Worm (Caenorhabditis elegans): ENCODE data around the gene ZK632.2.

Gene ZK632.2

DNA sequence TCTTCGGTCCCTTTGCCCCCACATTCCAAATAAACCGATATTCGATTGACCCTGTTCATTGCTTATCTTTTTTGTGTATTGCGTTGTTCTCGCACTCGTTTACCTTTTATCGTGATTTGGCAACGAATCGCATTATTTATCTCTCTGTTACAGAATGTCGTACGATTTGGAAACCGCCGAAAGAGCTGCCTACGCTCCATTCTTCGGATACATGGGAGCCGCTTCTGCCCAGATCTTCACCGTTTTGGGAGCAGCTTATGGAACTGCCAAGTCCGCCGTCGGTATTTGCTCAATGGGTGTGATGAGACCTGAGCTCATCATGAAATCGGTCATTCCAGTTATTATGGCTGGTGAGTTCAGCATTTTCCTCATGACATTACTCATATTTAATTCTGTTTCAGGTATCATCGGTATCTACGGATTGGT, 16.9 kb upstream of the ZK632.2 start, which contains the start of gene vha-2:
Gene vha-2, plus strand, starts transcription at position 154 of the 426 bp plus-strand sequence.
- TF ChIP-seq lin-11 (tag; optimal IDR thresholded peaks at IDR 0.05) (peak; percentile 22), ama-1 (optimal IDR thresholded peaks at IDR 0.05) (no peak), nhr-12 (tag; optimal IDR thresholded peaks at IDR 0.05) (no peak), elt-3 (tag; optimal IDR thresholded peaks at IDR 0.05) (no peak), mab-5 (tag; optimal IDR thresholded peaks at IDR 0.05) (no peak), nhr-6 (tag; optimal IDR thresholded peaks at IDR 0.05) (no peak), sma-3 (GFP tag; optimal IDR thresholded peaks at IDR 0.05) (peak; percentile 15), peb-1 (tag; optimal IDR thresholded peaks at IDR 0.05) (no peak), nhr-23 (tag; optimal IDR thresholded peaks at IDR 0.05) (no peak), gmeb-1 (tag; optimal IDR thresholded peaks at IDR 0.05) (no peak), fos-1 (tag; optimal IDR thresholded peaks at IDR 0.05) (peak; percentile 29), sem-4 (tag; optimal IDR thresholded peaks at IDR 0.05) (no peak), unc-62 (GFP tag; optimal IDR thresholded peaks at IDR 0.05) (no peak), lsy-2 (tag; optimal IDR thresholded peaks at IDR 0.05) (no peak), nhr-129 (tag; optimal IDR thresholded peaks at IDR 0.05) (peak; percentile 1)

DNA sequence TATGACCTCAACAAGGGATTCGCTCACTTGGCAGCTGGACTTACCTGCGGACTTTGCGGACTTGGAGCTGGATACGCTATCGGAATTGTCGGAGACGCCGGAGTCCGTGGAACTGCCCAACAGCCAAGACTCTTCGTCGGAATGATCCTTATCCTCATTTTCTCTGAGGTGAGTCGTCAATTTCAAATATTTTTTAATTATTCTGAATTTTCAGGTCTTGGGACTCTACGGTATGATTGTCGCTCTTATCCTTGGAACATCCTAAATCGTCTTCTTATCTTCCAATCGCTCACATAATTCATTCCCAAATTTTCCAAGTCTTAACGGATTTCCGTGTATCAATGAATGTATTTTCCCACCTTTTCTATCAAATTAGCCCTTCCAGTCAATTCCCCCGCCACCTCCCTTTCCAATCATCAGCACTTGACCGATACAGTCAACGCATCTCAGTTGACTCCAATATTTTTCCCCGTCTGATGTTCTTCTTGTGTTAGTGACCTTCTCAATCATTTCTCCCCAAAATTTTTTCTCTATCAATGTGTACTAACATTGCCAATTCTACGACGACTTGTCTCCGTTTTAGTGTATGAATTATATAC, 16.3 kb upstream of the ZK632.2 start, which contains the start of gene R10E11.6:
Gene R10E11.6, plus strand, starts transcription at position 524 of the 599 bp plus-strand sequence.
- no peak for TF ChIP-seq mdl-1 (tag; optimal IDR thresholded peaks at IDR 0.05)
- no peak for TF ChIP-seq C34F6.9 (tag; optimal IDR thresholded peaks at IDR 0.05)
- TF ChIP-seq unc-62 (GFP tag; optimal IDR thresholded peaks at IDR 0.05), result no peak
- no peak for TF ChIP-seq snpc-4 (tag; optimal IDR thresholded peaks at IDR 0.05)
- no peak for TF ChIP-seq mab-5 (tag; optimal IDR thresholded peaks at IDR 0.05)
- TF ChIP-seq lin-13 (GFP tag; optimal IDR thresholded peaks at IDR 0.05), result no peak
- no peak for TF ChIP-seq unc-55 (GFP tag; optimal IDR thresholded peaks at IDR 0.05)
- TF ChIP-seq crh-2 (tag; optimal IDR thresholded peaks at IDR 0.05), result no peak
- no peak for TF ChIP-seq sma-9 (GFP tag; optimal IDR thresholded peaks at IDR 0.05)
- TF ChIP-seq sma-9 (tag; optimal IDR thresholded peaks at IDR 0.05), result no peak
- no peak for TF ChIP-seq alr-1 (tag; optimal IDR thresholded peaks at IDR 0.05)
- TF ChIP-seq lin-39 (tag; optimal IDR thresholded peaks at IDR 0.05), result no peak
- TF ChIP-seq nhr-23 (tag; optimal IDR thresholded peaks at IDR 0.05), result no peak
- TF ChIP-seq lin-11 (tag; optimal IDR thresholded peaks at IDR 0.05), result no peak

- TF ChIP-seq ceh-16 (tag; optimal IDR thresholded peaks at IDR 0.05) (no peak), ceh-82 (tag; optimal IDR thresholded peaks at IDR 0.05) (no peak), sma-3 (GFP tag; optimal IDR thresholded peaks at IDR 0.05) (peak; percentile 25), nhr-21 (tag; optimal IDR thresholded peaks at IDR 0.05) (peak; percentile 47), nhr-25 (tag; optimal IDR thresholded peaks at IDR 0.05) (peak; percentile 44), peb-1 (tag; optimal IDR thresholded peaks at IDR 0.05) (no peak), ZK546.5 (tag; optimal IDR thresholded peaks at IDR 0.05) (no peak), gmeb-1 (tag; optimal IDR thresholded peaks at IDR 0.05) (peak; percentile 44), crh-2 (tag; optimal IDR thresholded peaks at IDR 0.05) (peak; percentile 45), lsy-2 (tag; optimal IDR thresholded peaks at IDR 0.05) (peak in 1 of 2 experiments; percentile 45), lin-13 (GFP tag; optimal IDR thresholded peaks at IDR 0.05) (peak; percentile 57), sma-9 (GFP tag; optimal IDR thresholded peaks at IDR 0.05) (peak; percentile 27), sma-9 (tag; optimal IDR thresholded peaks at IDR 0.05) (no peak), nhr-12 (tag; optimal IDR thresholded peaks at IDR 0.05) (no peak), unc-39 (tag; optimal IDR thresholded peaks at IDR 0.05) (no peak)
Measured at ce11 chrIII:9783133-9783590, 15.7 kb upstream of the ZK632.2 start.

ce11 chrIII:9786776-9787175, 12.1 kb upstream of the ZK632.2 start:
- peak; percentile 84 for TF ChIP-seq crh-2 (tag; optimal IDR thresholded peaks at IDR 0.05)
- TF ChIP-seq alr-1 (tag; optimal IDR thresholded peaks at IDR 0.05), result no peak
- TF ChIP-seq fos-1 (tag; optimal IDR thresholded peaks at IDR 0.05), result peak; percentile 95

- TF ChIP-seq ztf-11 (tag; optimal IDR thresholded peaks at IDR 0.05) (no peak), Y55F3AM.14 (GFP tag; optimal IDR thresholded peaks at IDR 0.05) (no peak), aly-2 (tag; optimal IDR thresholded peaks at IDR 0.05) (no peak)
Measured at ce11 chrIII:9789083-9789482, 9.8 kb upstream of the ZK632.2 start.
